Worm (Caenorhabditis elegans) whole organism, mixed stage, embryonic: ENCODE results near the gene D1053.4.
A peak's percentile ranks its signal among the peaks of the same experiment; 100 is the strongest.

ENCODE experiments used
- M03D4.4 ChIP-seq: sonication (generic microtip); optimal IDR thresholded peaks from 2 replicates; lab custom pipeline; 2017; ENCODE audit warnings: mild to moderate bottlenecking, missing genetic modification characterization, missing compliant biosample characterization
- bed-3 ChIP-seq: fragments of 200-800 bp; sonication (Bioruptor generic); optimal IDR thresholded peaks from 3 replicates; lab custom pipeline; 2018; ENCODE audit warnings: mild to moderate bottlenecking, missing genetic modification characterization, moderate library complexity, missing compliant biosample characterization
- blmp-1 ChIP-seq: fragments of 150-350 bp; optimal IDR thresholded peaks from 2 replicates; lab custom pipeline; 2014; ENCODE audit warnings: missing biosample characterization, missing genetic modification characterization
- ceh-39 ChIP-seq: fragments of 150-350 bp; optimal IDR thresholded peaks from 2 replicates; lab custom pipeline; 2014; ENCODE audit warnings: missing biosample characterization, missing genetic modification characterization
- ceh-43 ChIP-seq: fragments of 200-800 bp; sonication (Bioruptor generic); optimal IDR thresholded peaks from 2 replicates; lab custom pipeline; 2018; ENCODE audit warnings: mild to moderate bottlenecking, missing genetic modification characterization, moderate library complexity, missing compliant biosample characterization
- ceh-83 ChIP-seq: fragments of 200-800 bp; sonication (Bioruptor generic); optimal IDR thresholded peaks from 2 replicates; lab custom pipeline; 2018; ENCODE audit warnings: mild to moderate bottlenecking, missing genetic modification characterization, missing compliant biosample characterization
- ces-1 ChIP-seq: fragments of 150-350 bp; optimal IDR thresholded peaks from 2 replicates; lab custom pipeline; 2014; ENCODE audit warnings: missing biosample characterization, missing genetic modification reagents, missing genetic modification characterization
- cnd-1 ChIP-seq: fragments of 200-800 bp; sonication (Bioruptor generic); optimal IDR thresholded peaks from 2 replicates; lab custom pipeline; 2018; ENCODE audit warnings: mild to moderate bottlenecking, missing genetic modification characterization, missing compliant biosample characterization
- drap-1 ChIP-seq: fragments of 200-800 bp; sonication (Bioruptor generic); optimal IDR thresholded peaks from 3 replicates; lab custom pipeline; 2018; ENCODE audit warnings: mild to moderate bottlenecking, missing genetic modification characterization, missing compliant biosample characterization
- elt-1 ChIP-seq: sonication (generic microtip); optimal IDR thresholded peaks from 2 replicates; lab custom pipeline; 2017; ENCODE audit warnings: missing genetic modification characterization, mild to moderate bottlenecking, missing compliant biosample characterization, antibody characterized with exemption, moderate library complexity, borderline replicate concordance; ENCODE audit not compliant: insufficient read depth
- elt-3 ChIP-seq: fragments of 150-350 bp; optimal IDR thresholded peaks from 2 replicates; lab custom pipeline; 2014; ENCODE audit warnings: missing biosample characterization, missing genetic modification characterization
- flh-1 ChIP-seq: fragments of 200-800 bp; sonication (Bioruptor generic); optimal IDR thresholded peaks from 2 replicates; lab custom pipeline; 2018; ENCODE audit warnings: mild to moderate bottlenecking, missing genetic modification characterization, moderate library complexity, missing compliant biosample characterization
- ham-2 ChIP-seq: fragments of 200-800 bp; sonication (Bioruptor generic); optimal IDR thresholded peaks from 2 replicates; lab custom pipeline; 2018; ENCODE audit warnings: mild to moderate bottlenecking, missing genetic modification characterization, missing compliant biosample characterization
- hlh-1 ChIP-seq: fragments of 150-350 bp; optimal IDR thresholded peaks from 2 replicates; lab custom pipeline; 2014; ENCODE audit warnings: missing biosample characterization, missing genetic modification reagents, missing genetic modification characterization
- lin-13 ChIP-seq: fragments of 150-350 bp; optimal IDR thresholded peaks from 2 replicates; lab custom pipeline; 2014; ENCODE audit warnings: missing biosample characterization, missing genetic modification characterization
- lin-32 ChIP-seq: fragments of 200-800 bp; sonication (Bioruptor generic); optimal IDR thresholded peaks from 2 replicates; lab custom pipeline; 2018; ENCODE audit warnings: mild to moderate bottlenecking, missing genetic modification characterization, missing compliant biosample characterization
- lsy-2 ChIP-seq: fragments of 150-350 bp; optimal IDR thresholded peaks from 2 replicates; lab custom pipeline; 2014; ENCODE audit warnings: missing biosample characterization, missing genetic modification characterization
- mab-5 ChIP-seq: fragments of 150-350 bp; optimal IDR thresholded peaks from 2 replicates; lab custom pipeline; 2014; ENCODE audit warnings: missing biosample characterization, missing genetic modification characterization
- mep-1 ChIP-seq: fragments of 150-350 bp; optimal IDR thresholded peaks from 2 replicates; lab custom pipeline; 2017; ENCODE audit warnings: missing biosample characterization, missing genetic modification reagents, missing genetic modification characterization, inconsistent platforms
- mls-2 ChIP-seq: sonication (generic microtip); optimal IDR thresholded peaks from 2 replicates; lab custom pipeline; 2016; ENCODE audit warnings: mild to moderate bottlenecking, missing genetic modification characterization, moderate library complexity, missing compliant biosample characterization
- nhr-12 ChIP-seq: fragments of 150-350 bp; optimal IDR thresholded peaks from 2 replicates; lab custom pipeline; 2014; ENCODE audit warnings: missing biosample characterization, missing genetic modification characterization
- nhr-2 ChIP-seq: fragments of 150-350 bp; optimal IDR thresholded peaks from 2 replicates; lab custom pipeline; 2014; ENCODE audit warnings: missing biosample characterization, missing genetic modification characterization
- nhr-237 ChIP-seq: fragments of 150-350 bp; optimal IDR thresholded peaks from 2 replicates; lab custom pipeline; 2014; ENCODE audit warnings: missing biosample characterization, missing genetic modification characterization
- nhr-28 ChIP-seq: fragments of 150-350 bp; optimal IDR thresholded peaks from 2 replicates; lab custom pipeline; 2014; ENCODE audit warnings: missing biosample characterization, missing genetic modification characterization
- nhr-76 ChIP-seq: sonication (generic microtip); optimal IDR thresholded peaks from 2 replicates; lab custom pipeline; 2017; ENCODE audit warnings: missing biosample characterization, missing genetic modification characterization
- pha-4 ChIP-seq: fragments of 150-350 bp; optimal IDR thresholded peaks from 2 replicates; lab custom pipeline; 2018; ENCODE audit warnings: missing biosample characterization, missing genetic modification reagents, missing genetic modification characterization
- sem-2 ChIP-seq: fragments of 200-800 bp; sonication (Bioruptor generic); optimal IDR thresholded peaks from 2 replicates; lab custom pipeline; 2018; ENCODE audit warnings: mild to moderate bottlenecking, missing genetic modification characterization, missing compliant biosample characterization
- snpc-4 ChIP-seq: fragments of 150-350 bp; optimal IDR thresholded peaks from 2 replicates; lab custom pipeline; 2014; ENCODE audit warnings: missing biosample characterization, missing genetic modification characterization
- sptf-1 ChIP-seq: sonication (generic microtip); optimal IDR thresholded peaks from 2 replicates; lab custom pipeline; 2017; ENCODE audit warnings: mild to moderate bottlenecking, missing genetic modification characterization, moderate library complexity, missing compliant biosample characterization
- tbx-8 ChIP-seq: fragments of 200-800 bp; sonication (Bioruptor generic); optimal IDR thresholded peaks from 2 replicates; lab custom pipeline; 2018; ENCODE audit warnings: mild to moderate bottlenecking, missing genetic modification characterization, moderate library complexity, missing compliant biosample characterization
- unc-120 ChIP-seq: sonication (generic microtip); optimal IDR thresholded peaks from 2 replicates; lab custom pipeline; 2017; ENCODE audit warnings: missing genetic modification characterization, missing compliant biosample characterization; ENCODE audit not compliant: poor library complexity, severe bottlenecking
- unc-39 ChIP-seq: fragments of 150-350 bp; optimal IDR thresholded peaks from 2 replicates; lab custom pipeline; 2014; ENCODE audit warnings: missing biosample characterization, missing genetic modification characterization
- unc-62 ChIP-seq: fragments of 150-350 bp; optimal IDR thresholded peaks from 2 replicates; lab custom pipeline; 2014; ENCODE audit warnings: missing biosample characterization, missing genetic modification reagents, missing genetic modification characterization
- zip-8 ChIP-seq: fragments of 150-350 bp; optimal IDR thresholded peaks from 2 replicates; lab custom pipeline; 2014; ENCODE audit warnings: missing biosample characterization, missing genetic modification characterization
- ztf-11 ChIP-seq: fragments of 150-350 bp; optimal IDR thresholded peaks from 2 replicates; lab custom pipeline; 2014; ENCODE audit warnings: missing biosample characterization, missing genetic modification characterization

D1053.4 gene

DNA sequence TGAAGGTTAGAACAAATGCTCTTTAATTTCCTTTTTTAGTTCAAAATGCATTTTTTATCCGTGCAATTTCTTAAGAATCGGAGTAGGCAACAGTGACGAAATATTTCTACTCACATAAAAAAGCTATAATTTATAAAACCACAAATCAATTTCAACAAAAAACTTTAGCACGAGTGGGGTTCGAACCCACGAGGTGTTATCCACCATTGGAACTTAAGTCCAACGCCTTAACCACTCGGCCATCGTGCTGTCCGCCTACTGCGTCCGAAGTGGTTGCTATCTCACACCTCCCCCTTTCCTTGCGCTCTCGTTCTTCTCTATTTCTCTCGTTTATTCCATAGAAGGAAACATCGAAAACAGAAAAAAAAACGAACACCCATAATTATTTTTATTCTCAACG is 34.1 kb upstream of the D1053.4 start:
- peak; percentile 94 for TF ChIP-seq mls-2
- peak; percentile 86 for TF ChIP-seq cnd-1 (tag; lab: Kevin White, UChicago)
- TF ChIP-seq flh-1 (GFP tag; lab: Kevin White, UChicago): peak; percentile 58
- no peak for TF ChIP-seq ceh-39 (tag; lab: Kevin White, UChicago)
- peak; percentile 41 for TF ChIP-seq pha-4
- peak; percentile 24 for TF ChIP-seq lin-13 (tag; lab: Kevin White, UChicago)
- peak; percentile 64 for TF ChIP-seq mep-1 (tag; lab: Kevin White, UChicago)
- peak; percentile 6 for TF ChIP-seq hlh-1
- TF ChIP-seq snpc-4 (tag; lab: Kevin White, UChicago): no peak
- TF ChIP-seq lin-32 (GFP tag; lab: Kevin White, UChicago): peak; percentile 65
- TF ChIP-seq zip-8 (tag; lab: Kevin White, UChicago): no peak
- peak; percentile 63 for TF ChIP-seq ceh-43 (GFP tag; lab: Kevin White, UChicago)
- peak; percentile 28 for TF ChIP-seq unc-39 (tag; lab: Kevin White, UChicago)
- TF ChIP-seq sptf-1 (tag; lab: Kevin White, UChicago): peak; percentile 92
- TF ChIP-seq ceh-83 (GFP tag; lab: Kevin White, UChicago): peak; percentile 90
- peak; percentile 62 for TF ChIP-seq bed-3 (GFP tag; lab: Kevin White, UChicago)
- TF ChIP-seq ces-1: peak; percentile 61
- TF ChIP-seq ham-2 (GFP tag; lab: Kevin White, UChicago): peak; percentile 60
- peak; percentile 87 for TF ChIP-seq M03D4.4 (tag; lab: Kevin White, UChicago)
- no peak for TF ChIP-seq nhr-76 (tag; lab: Kevin White, UChicago)
- no peak for TF ChIP-seq blmp-1 (tag; lab: Kevin White, UChicago)
- TF ChIP-seq tbx-8: peak; percentile 72
- TF ChIP-seq nhr-28: peak; percentile 29
- TF ChIP-seq unc-120 (tag; lab: Kevin White, UChicago): peak; percentile 82
- no peak for TF ChIP-seq nhr-12 (tag; lab: Kevin White, UChicago)
- no peak for TF ChIP-seq nhr-2
- peak; percentile 79 for TF ChIP-seq sem-2 (GFP tag; lab: Kevin White, UChicago)
- TF ChIP-seq elt-3 (tag; lab: Kevin White, UChicago): no peak
- TF ChIP-seq mab-5 (tag; lab: Kevin White, UChicago): no peak
- peak; percentile 30 for TF ChIP-seq unc-62
- TF ChIP-seq nhr-237 (tag; lab: Kevin White, UChicago): peak; percentile 7
- peak; percentile 85 for TF ChIP-seq drap-1
- no peak for TF ChIP-seq elt-1 (tag; lab: Kevin White, UChicago)
- peak; percentile 44 for TF ChIP-seq ztf-11 (tag; lab: Kevin White, UChicago)
- no peak for TF ChIP-seq lsy-2 (tag; lab: Kevin White, UChicago)
- TF ChIP-seq, all 35 proteins: peak for 24

DNA sequence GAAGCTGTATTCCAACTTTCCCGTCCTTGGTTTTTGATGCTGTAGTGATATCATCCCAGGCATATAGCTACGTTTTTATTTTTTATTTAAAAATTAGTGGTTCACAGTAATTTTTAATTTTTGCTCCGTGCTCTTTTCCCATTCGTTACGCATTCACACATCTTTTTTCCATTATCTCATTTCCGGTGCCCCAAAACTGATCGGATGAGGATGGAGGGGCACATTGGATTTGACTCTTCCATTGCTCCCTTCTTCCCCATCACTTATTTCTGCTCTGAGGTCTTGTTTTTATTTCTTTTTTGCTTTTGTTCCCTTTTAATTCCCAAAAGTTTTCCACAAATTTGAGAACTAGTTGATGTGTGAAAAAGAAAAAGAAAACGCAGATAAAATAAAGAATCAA is 29.6 kb upstream of the D1053.4 start:
- no peak for TF ChIP-seq sptf-1 (tag; lab: Kevin White, UChicago)
- TF ChIP-seq nhr-28: no peak
- TF ChIP-seq nhr-2: no peak
- TF ChIP-seq ceh-83 (GFP tag; lab: Kevin White, UChicago): no peak
- no peak for TF ChIP-seq drap-1
- no peak for TF ChIP-seq ztf-11 (tag; lab: Kevin White, UChicago)
- TF ChIP-seq M03D4.4 (tag; lab: Kevin White, UChicago): no peak
- TF ChIP-seq elt-1 (tag; lab: Kevin White, UChicago): no peak
- TF ChIP-seq unc-62: no peak
- TF ChIP-seq nhr-237 (tag; lab: Kevin White, UChicago): no peak
- no peak for TF ChIP-seq zip-8 (tag; lab: Kevin White, UChicago)
- no peak for TF ChIP-seq mep-1 (tag; lab: Kevin White, UChicago)
- no peak for TF ChIP-seq ceh-43 (GFP tag; lab: Kevin White, UChicago)
- no peak for TF ChIP-seq blmp-1 (tag; lab: Kevin White, UChicago)

DNA sequence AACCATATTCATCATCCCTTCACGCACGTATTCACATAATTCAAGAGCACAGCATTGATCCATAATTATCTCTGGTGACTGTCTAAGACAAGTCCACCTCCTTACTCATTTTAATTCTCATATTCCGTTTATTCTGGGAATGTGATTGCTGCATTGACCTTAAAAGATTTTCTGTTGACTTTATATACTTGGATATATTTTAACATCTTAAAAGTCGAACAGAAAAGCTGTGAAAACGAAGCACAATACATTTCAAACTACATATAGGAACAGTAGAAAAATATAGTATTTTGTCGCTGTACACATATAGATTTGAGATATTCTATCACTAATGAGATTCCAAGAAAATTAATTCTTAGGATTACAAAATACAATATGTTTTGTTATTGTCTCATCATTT is 28.7 kb upstream of the D1053.4 start:
- TF ChIP-seq ces-1 (no peak), nhr-76 (tag; lab: Kevin White, UChicago) (no peak), drap-1 (no peak), bed-3 (GFP tag; lab: Kevin White, UChicago) (no peak), ceh-39 (tag; lab: Kevin White, UChicago) (no peak), lin-13 (tag; lab: Kevin White, UChicago) (no peak), M03D4.4 (tag; lab: Kevin White, UChicago) (no peak), snpc-4 (tag; lab: Kevin White, UChicago) (no peak), elt-1 (tag; lab: Kevin White, UChicago) (no peak), lin-32 (GFP tag; lab: Kevin White, UChicago) (no peak), nhr-12 (tag; lab: Kevin White, UChicago) (no peak), sem-2 (GFP tag; lab: Kevin White, UChicago) (no peak), lsy-2 (tag; lab: Kevin White, UChicago) (no peak), mep-1 (tag; lab: Kevin White, UChicago) (no peak), ceh-83 (GFP tag; lab: Kevin White, UChicago) (no peak), blmp-1 (tag; lab: Kevin White, UChicago) (no peak)
- TF ChIP-seq, all 35 proteins: peak for 0
